Worm (Caenorhabditis elegans) whole organism, L1 larva: ENCODE results near the gene set-24.
A peak's percentile ranks its signal among the peaks of the same experiment; 100 is the strongest.

Source experiments
- aly-2 ChIP-seq: fragments of 150-350 bp; optimal IDR thresholded peaks from 2 replicates; lab custom pipeline; 2014; ENCODE audit warnings: missing biosample characterization, missing genetic modification characterization
- ceh-63 ChIP-seq: fragments of 200-800 bp; sonication (Bioruptor generic); optimal IDR thresholded peaks from 2 replicates; lab custom pipeline; 2018; ENCODE audit warnings: mild to moderate bottlenecking, missing genetic modification characterization, missing compliant biosample characterization
- ceh-8 ChIP-seq: fragments of 200-800 bp; sonication (Bioruptor generic); optimal IDR thresholded peaks from 2 replicates; lab custom pipeline; 2018; ENCODE audit warnings: mild to moderate bottlenecking, missing genetic modification characterization, moderate library complexity, missing compliant biosample characterization
- ceh-90 ChIP-seq: sonication (generic microtip); optimal IDR thresholded peaks from 2 replicates; lab custom pipeline; 2016; ENCODE audit warnings: missing genetic modification characterization, missing compliant biosample characterization
- ces-1 ChIP-seq: fragments of 150-350 bp; optimal IDR thresholded peaks from 2 replicates; lab custom pipeline; 2014; ENCODE audit warnings: missing biosample characterization, missing genetic modification reagents, missing genetic modification characterization
- efl-1 ChIP-seq, 4 experiments: fragments of 150-350 bp; optimal IDR thresholded peaks in 3 of 4; peaks in 1 of 4; 1 replicate in 1 of 4; 2 replicates in 3 of 4; lab custom pipeline; 2014; ENCODE audit warnings: missing biosample characterization in 2 of 4, missing genetic modification characterization in 2 of 4, missing genetic modification reagents in 2 of 4
- egl-13 ChIP-seq: sonication (generic microtip); optimal IDR thresholded peaks from 2 replicates; lab custom pipeline; 2016; ENCODE audit warnings: missing genotype, missing genetic modification reagents, missing genetic modification characterization, missing compliant biosample characterization
- egl-27 ChIP-seq, 2 experiments: fragments of 150-350 bp in 1 of 2; sonication (generic microtip); optimal IDR thresholded peaks; 3 replicates each; lab custom pipeline; 2017 to 2018; ENCODE audit warnings: missing biosample characterization in 2 of 2, missing genetic modification characterization in 2 of 2, missing genetic modification reagents in 2 of 2
- elt-2 ChIP-seq: sonication (generic microtip); optimal IDR thresholded peaks from 2 replicates; lab custom pipeline; 2016; ENCODE audit warnings: missing genetic modification characterization, mild to moderate bottlenecking, inconsistent platforms, missing compliant biosample characterization, missing genetic modification reagents
- fkh-4 ChIP-seq: sonication (generic microtip); optimal IDR thresholded peaks from 2 replicates; lab custom pipeline; 2016; ENCODE audit warnings: missing compliant biosample characterization, missing genetic modification characterization, borderline replicate concordance
- fkh-8 ChIP-seq: sonication (generic microtip); optimal IDR thresholded peaks from 2 replicates; lab custom pipeline; 2016; ENCODE audit warnings: mild to moderate bottlenecking, missing genetic modification characterization, missing compliant biosample characterization
- hlh-17 ChIP-seq: fragments of 200-800 bp; sonication (Bioruptor generic); optimal IDR thresholded peaks from 2 replicates; lab custom pipeline; 2018; ENCODE audit warnings: missing genetic modification characterization, mild to moderate bottlenecking, missing compliant biosample characterization, moderate library complexity, borderline replicate concordance
- hlh-4 ChIP-seq: sonication (generic microtip); optimal IDR thresholded peaks from 2 replicates; lab custom pipeline; 2016; ENCODE audit warnings: mild to moderate bottlenecking, missing genetic modification characterization, missing compliant biosample characterization
- irx-1 ChIP-seq: sonication (generic microtip); optimal IDR thresholded peaks from 2 replicates; lab custom pipeline; 2016; ENCODE audit warnings: missing genetic modification characterization, missing compliant biosample characterization
- isw-1 ChIP-seq: fragments of 200-800 bp; sonication (Bioruptor generic); IDR thresholded peaks from 2 replicates; pipeline ENCODE4 v1.3.6; 2022; ENCODE audit warnings: missing genetic modification characterization, missing compliant biosample characterization
- jun-1 ChIP-seq: fragments of 150-350 bp; optimal IDR thresholded peaks from 2 replicates; lab custom pipeline; 2014; ENCODE audit warnings: missing biosample characterization, missing genetic modification reagents, missing genetic modification characterization
- lin-14 ChIP-seq: fragments of 200-800 bp; sonication (Bioruptor generic); optimal IDR thresholded peaks from 2 replicates; lab custom pipeline; 2018; ENCODE audit warnings: mild to moderate bottlenecking, missing genetic modification characterization, moderate library complexity, missing compliant biosample characterization
- lin-35 ChIP-seq, 2 experiments: fragments of 150-350 bp; optimal IDR thresholded peaks; 2 replicates each; lab custom pipeline; 2014; ENCODE audit warnings: missing biosample characterization in 2 of 2, missing genetic modification characterization in 2 of 2, missing genetic modification reagents in 2 of 2
- lin-39 ChIP-seq: fragments of 150-350 bp; optimal IDR thresholded peaks from 2 replicates; lab custom pipeline; 2014; ENCODE audit warnings: missing biosample characterization, missing genetic modification reagents, missing genetic modification characterization
- lsy-2 ChIP-seq, 2 experiments: fragments of 150-350 bp; optimal IDR thresholded peaks; 2 replicates each; lab custom pipeline; 2014; ENCODE audit warnings: missing biosample characterization in 2 of 2, missing genetic modification characterization in 2 of 2
- mdl-1 ChIP-seq, 2 experiments: fragments of 150-350 bp; optimal IDR thresholded peaks; 2 replicates each; lab custom pipeline; 2014 to 2017; ENCODE audit warnings: missing biosample characterization in 2 of 2, missing genetic modification characterization in 2 of 2, inconsistent platforms in 1 of 2
- nhr-20 ChIP-seq: sonication (generic microtip); optimal IDR thresholded peaks from 2 replicates; lab custom pipeline; 2016; ENCODE audit warnings: mild to moderate bottlenecking, missing genetic modification characterization, missing compliant biosample characterization
- nhr-47 ChIP-seq: sonication (generic microtip); optimal IDR thresholded peaks from 2 replicates; lab custom pipeline; 2016; ENCODE audit warnings: mild to moderate bottlenecking, missing genetic modification characterization, moderate library complexity, missing compliant biosample characterization
- nhr-71 ChIP-seq: sonication (generic microtip); optimal IDR thresholded peaks from 2 replicates; lab custom pipeline; 2016; ENCODE audit warnings: mild to moderate bottlenecking, missing genetic modification characterization, moderate library complexity, missing compliant biosample characterization
- nhr-76 ChIP-seq: sonication (generic microtip); optimal IDR thresholded peaks from 2 replicates; lab custom pipeline; 2017; ENCODE audit warnings: missing biosample characterization, missing genetic modification characterization
- nhr-90 ChIP-seq: sonication (generic microtip); optimal IDR thresholded peaks from 2 replicates; lab custom pipeline; 2016; ENCODE audit warnings: mild to moderate bottlenecking, missing genetic modification characterization, missing compliant biosample characterization; ENCODE audit not compliant: poor library complexity
- pax-3 ChIP-seq: fragments of 200-800 bp; sonication (Bioruptor generic); optimal IDR thresholded peaks from 2 replicates; lab custom pipeline; 2018; ENCODE audit warnings: mild to moderate bottlenecking, missing genetic modification characterization, moderate library complexity, missing compliant biosample characterization
- sox-4 ChIP-seq: sonication (generic microtip); optimal IDR thresholded peaks from 2 replicates; lab custom pipeline; 2016; ENCODE audit warnings: missing genetic modification characterization, missing compliant biosample characterization
- sptf-1 ChIP-seq: fragments of 150-350 bp; optimal IDR thresholded peaks from 2 replicates; lab custom pipeline; 2014; ENCODE audit warnings: missing biosample characterization, missing genetic modification characterization
- swsn-7 ChIP-seq: sonication (generic microtip); optimal IDR thresholded peaks from 2 replicates; lab custom pipeline; 2016; ENCODE audit warnings: missing genetic modification characterization, missing compliant biosample characterization
- tbx-2 ChIP-seq: sonication (generic microtip); optimal IDR thresholded peaks from 2 replicates; lab custom pipeline; 2016; ENCODE audit warnings: missing genetic modification characterization, missing compliant biosample characterization
- vab-15 ChIP-seq: sonication (generic microtip); optimal IDR thresholded peaks from 2 replicates; lab custom pipeline; 2017; ENCODE audit warnings: missing genotype, mild to moderate bottlenecking, missing genetic modification characterization, missing compliant biosample characterization
- zip-4 ChIP-seq: fragments of 200-800 bp; sonication (Bioruptor generic); optimal IDR thresholded peaks from 2 replicates; lab custom pipeline; 2018; ENCODE audit warnings: mild to moderate bottlenecking, missing genetic modification characterization, moderate library complexity, missing compliant biosample characterization

Gene set-24

DNA sequence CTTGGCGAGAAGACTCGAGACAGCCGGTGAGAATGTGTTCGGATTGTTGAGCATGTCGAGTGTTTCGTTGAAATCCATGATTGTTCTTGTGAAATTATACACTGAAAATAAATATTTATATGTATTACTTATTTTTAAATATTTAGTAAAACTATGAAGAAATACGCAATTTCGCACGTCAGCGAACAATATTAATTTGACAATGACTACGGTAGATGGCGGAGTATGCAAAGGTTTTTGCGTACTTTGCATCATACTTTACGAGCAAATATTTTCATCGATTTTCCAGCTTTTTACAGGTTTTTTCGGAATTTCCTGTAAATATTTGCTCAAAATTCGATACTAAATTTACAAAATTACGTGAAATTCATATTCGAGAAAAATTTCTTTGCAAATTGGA, at the start of gene set-24:
Gene set-24 (minus strand): TSS at position 101 of the 400 bp plus-strand sequence.
- TF ChIP-seq tbx-2 (tag; lab: Kevin White, UChicago) = no peak

DNA sequence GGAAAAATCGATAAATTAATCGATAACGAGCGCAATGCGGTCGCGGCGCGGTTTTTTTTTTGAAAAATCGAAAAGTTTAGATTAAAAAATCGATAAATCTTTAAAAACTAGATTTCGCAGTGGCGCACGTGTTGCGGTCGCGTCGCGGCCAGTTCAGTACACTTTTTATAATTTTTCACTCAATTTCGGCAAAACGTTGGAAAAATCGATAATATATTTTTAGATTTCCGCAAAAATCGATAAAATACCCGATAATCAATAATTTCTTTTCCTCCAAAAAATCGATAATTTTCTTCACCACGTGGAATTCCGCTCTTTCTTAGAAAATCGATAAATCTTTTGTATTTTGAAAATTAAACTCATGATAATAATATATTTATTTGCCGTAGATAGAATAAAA, 45.8 kb upstream of the set-24 start:
- TF ChIP-seq efl-1 (optimal IDR thresholded peaks at IDR 0.05; lab: Kevin White, UChicago) (no peak), efl-1 (GFP tag; optimal IDR thresholded peaks at IDR 0.05 in 1 of 2; lab: Kevin White, UChicago) (peak in 1 of 2 experiments; percentile 32), elt-2 (tag; lab: Kevin White, UChicago) (no peak)

DNA sequence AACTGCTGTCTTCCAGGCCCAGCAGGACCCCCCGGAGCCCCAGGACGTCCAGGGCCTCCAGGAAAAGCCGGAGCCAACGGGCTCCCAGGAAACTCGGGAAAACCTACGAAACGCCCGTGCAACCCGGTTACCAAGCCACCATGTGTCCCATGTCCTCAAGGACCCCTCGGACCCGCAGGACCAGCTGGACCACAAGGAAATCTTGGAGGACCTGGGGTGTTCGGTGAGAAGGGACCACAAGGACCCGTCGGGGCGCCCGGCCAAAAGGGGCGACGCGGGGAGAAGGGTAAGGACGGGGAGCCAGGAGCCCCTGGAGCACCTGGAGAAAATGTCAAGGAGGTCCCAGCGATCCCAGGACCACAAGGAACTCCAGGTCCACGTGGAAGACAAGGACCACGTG, 44.6 kb upstream of the set-24 start:
- no peak for TF ChIP-seq nhr-90 (tag; lab: Kevin White, UChicago)
- no peak for TF ChIP-seq lin-14 (GFP tag; lab: Kevin White, UChicago)
- TF ChIP-seq sox-4 (tag; lab: Kevin White, UChicago) = no peak
- TF ChIP-seq zip-4 (GFP tag; lab: Kevin White, UChicago) = no peak
- no peak for TF ChIP-seq nhr-76 (tag; lab: Kevin White, UChicago)
- TF ChIP-seq lin-39 (tag; lab: Kevin White, UChicago) = no peak
- TF ChIP-seq hlh-17 (GFP tag; lab: Kevin White, UChicago) = no peak
- no peak for TF ChIP-seq swsn-7 (tag; lab: Kevin White, UChicago)
- no peak for TF ChIP-seq aly-2 (tag; lab: Kevin White, UChicago)
- no peak for TF ChIP-seq lin-35 (GFP tag; optimal IDR thresholded peaks at IDR 0.05; lab: Kevin White, UChicago)
- TF ChIP-seq nhr-71 (tag; lab: Kevin White, UChicago) = no peak
- TF ChIP-seq nhr-20 (tag; lab: Kevin White, UChicago) = no peak
- TF ChIP-seq ces-1 (GFP tag; lab: Kevin White, UChicago) = no peak
- no peak for TF ChIP-seq ceh-90 (tag; lab: Kevin White, UChicago)
- TF ChIP-seq egl-27 (tag; optimal IDR thresholded peaks at IDR 0.05; lab: Kevin White, UChicago) = no peak
- no peak for TF ChIP-seq vab-15 (tag; lab: Kevin White, UChicago)

DNA sequence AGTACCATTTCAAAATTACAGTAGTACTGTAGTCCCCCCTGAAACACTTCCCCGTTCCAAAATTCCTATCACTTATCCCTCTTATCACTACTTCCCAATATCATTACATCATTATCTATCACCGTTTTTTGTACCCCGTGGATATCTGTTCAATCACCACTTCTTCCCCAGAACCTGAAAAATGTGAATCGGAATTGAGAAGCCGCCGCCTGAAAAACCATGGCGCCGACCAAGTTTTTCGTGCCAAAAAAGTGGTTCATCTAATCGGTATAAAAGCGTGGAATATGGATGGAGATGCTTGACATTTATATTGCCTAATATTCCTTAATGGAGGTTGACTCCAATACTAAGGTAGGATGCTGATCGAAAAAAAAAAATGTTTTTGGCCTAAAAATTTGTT, 41.5 kb upstream of the set-24 start, which contains the start of gene rol-1:
Gene rol-1 (plus strand): TSS at position 301 of the 400 bp plus-strand sequence.
- TF ChIP-seq sptf-1 (tag; lab: Kevin White, UChicago) (no peak), lsy-2 (tag; optimal IDR thresholded peaks at IDR 0.05; lab: Kevin White, UChicago) (no peak), isw-1 (GFP tag; lab: Robert Waterston, UW) (no peak), ceh-8 (GFP tag; lab: Kevin White, UChicago) (no peak), mdl-1 (tag; optimal IDR thresholded peaks at IDR 0.05; lab: Kevin White, UChicago) (no peak), fkh-4 (tag; lab: Kevin White, UChicago) (no peak), jun-1 (tag; lab: Kevin White, UChicago) (no peak), sox-4 (tag; lab: Kevin White, UChicago) (no peak), irx-1 (no peak), hlh-4 (tag; lab: Kevin White, UChicago) (no peak), ceh-63 (GFP tag; lab: Kevin White, UChicago) (no peak), lin-35 (GFP tag; optimal IDR thresholded peaks at IDR 0.05; lab: Kevin White, UChicago) (no peak), pax-3 (tag; lab: Kevin White, UChicago) (no peak), egl-13 (no peak), vab-15 (tag; lab: Kevin White, UChicago) (no peak), fkh-8 (tag; lab: Kevin White, UChicago) (no peak), nhr-47 (tag; lab: Kevin White, UChicago) (no peak)
